Fruit fly (Drosophila melanogaster): ENCODE measurements around the gene Arts.

The Arts gene

dm6 chr3L:16612972-16613371, 10.3 kb downstream of the Arts start (continued):
- TF ChIP-seq sr (GFP tag; IDR thresholded peaks at IDR 0.05), result no peak
- peak; percentile 65 for TF ChIP-seq rib (GFP tag; IDR thresholded peaks at IDR 0.05)
- TF ChIP-seq CG16863 (GFP tag; optimal IDR thresholded peaks at IDR 0.05), result no peak
- TF ChIP-seq CG4360 (GFP tag; IDR thresholded peaks at IDR 0.05), result no peak
- TF ChIP-seq NC2β (GFP tag; optimal IDR thresholded peaks at IDR 0.05), result no peak
- TF ChIP-seq CG13296 (GFP tag; optimal IDR thresholded peaks at IDR 0.05), result no peak
- no peak for TF ChIP-seq klu (GFP tag; IDR thresholded peaks at IDR 0.05)
- peak; percentile 41 for TF ChIP-seq CG2120 (GFP tag; optimal IDR thresholded peaks at IDR 0.05)
- no peak for TF ChIP-seq Blimp-1 (GFP tag; optimal IDR thresholded peaks at IDR 0.05)
- no peak for TF ChIP-seq CG9215 (GFP tag; IDR thresholded peaks at IDR 0.05)
- no peak for TF ChIP-seq BtbVII (GFP tag; optimal IDR thresholded peaks at IDR 0.05)
- TF ChIP-seq Nf-YC (tag; optimal IDR thresholded peaks at IDR 0.05), result no peak
- no peak for TF ChIP-seq yki (optimal IDR thresholded peaks at IDR 0.05)
- peak; percentile 27 for TF ChIP-seq CG34376 (GFP tag; optimal IDR thresholded peaks at IDR 0.05)
- TF ChIP-seq CG17361 (GFP tag; IDR thresholded peaks at IDR 0.05), result no peak
- no peak for TF ChIP-seq Dek (tag; optimal IDR thresholded peaks at IDR 0.05)
- no peak for TF ChIP-seq ash1 (GFP tag; optimal IDR thresholded peaks at IDR 0.05)
- no peak for TF ChIP-seq sim (GFP tag; IDR thresholded peaks at IDR 0.05)
- TF ChIP-seq Hmx (GFP tag; optimal IDR thresholded peaks at IDR 0.05), result no peak
- peak; percentile 25 for TF ChIP-seq pzg (GFP tag; optimal IDR thresholded peaks at IDR 0.05)
- TF ChIP-seq cg (GFP tag; optimal IDR thresholded peaks at IDR 0.05), result peak; percentile 61
- no peak for TF ChIP-seq nau (GFP tag; optimal IDR thresholded peaks at IDR 0.05)
- TF ChIP-seq gro (GFP tag; optimal IDR thresholded peaks at IDR 0.05), result no peak
- no peak for TF ChIP-seq nerfin-2 (GFP tag; IDR thresholded peaks at IDR 0.05; ENCODE audit: partially characterized antibody)
- TF ChIP-seq exex (tag; optimal IDR thresholded peaks at IDR 0.05), result peak; percentile 45
- peak; percentile 59 for TF ChIP-seq crol (GFP tag; IDR thresholded peaks at IDR 0.05)
- no peak for TF ChIP-seq Gsc (GFP tag; IDR thresholded peaks at IDR 0.05)
- 0 out of 3 replicates have a peak, but pooled peaks have one; percentile 21 for TF ChIP-seq HLH4C (GFP tag; IDR thresholded peaks at IDR 0.05; ENCODE audit: partially characterized antibody)
- TF ChIP-seq knrl (GFP tag; IDR thresholded peaks at IDR 0.05; ENCODE audit: partially characterized antibody), result no peak
- TF ChIP-seq mirr (GFP tag; optimal IDR thresholded peaks at IDR 0.05), result no peak
- peak; percentile 72 for TF ChIP-seq CG3995 (GFP tag; optimal IDR thresholded peaks at IDR 0.05)
- no peak for TF ChIP-seq Mad (GFP tag; optimal IDR thresholded peaks at IDR 0.05)
- TF ChIP-seq dati (GFP tag; IDR thresholded peaks at IDR 0.05), result no peak
- TF ChIP-seq CG4617 (GFP tag; optimal IDR thresholded peaks at IDR 0.05; ENCODE audit: borderline replicate concordance), result no peak
- TF ChIP-seq CG12659 (GFP tag; optimal IDR thresholded peaks at IDR 0.05), result no peak
- TF ChIP-seq CG12155 (GFP tag; optimal IDR thresholded peaks at IDR 0.05), result no peak
- peak; percentile 41; the same call in 1 of the 4 replicates for TF ChIP-seq Gug (GFP tag; IDR thresholded peaks at IDR 0.05)
- TF ChIP-seq sens-2 (GFP tag; IDR thresholded peaks at IDR 0.05), result no peak
- TF ChIP-seq CG13775 (GFP tag; optimal IDR thresholded peaks at IDR 0.05), result peak; percentile 6
- peak; percentile 0 for TF ChIP-seq grau (tag; optimal IDR thresholded peaks at IDR 0.05)
- no peak for TF ChIP-seq Nf-YB (GFP tag; optimal IDR thresholded peaks at IDR 0.05)
- TF ChIP-seq slbo (GFP tag; IDR thresholded peaks at IDR 0.05), result peak; percentile 49
- TF ChIP-seq scrt (GFP tag; optimal IDR thresholded peaks at IDR 0.05), result no peak
- TF ChIP-seq Sox102F (GFP tag; optimal IDR thresholded peaks at IDR 0.05), result no peak
- TF ChIP-seq tio (GFP tag; optimal IDR thresholded peaks at IDR 0.05), result no peak
- TF ChIP-seq CG4707 (GFP tag; optimal IDR thresholded peaks at IDR 0.05), result no peak
- peak; percentile 1 for TF ChIP-seq CG18619 (GFP tag; optimal IDR thresholded peaks at IDR 0.05)
- no peak for TF ChIP-seq fd102C (GFP tag; optimal IDR thresholded peaks at IDR 0.05)
- TF ChIP-seq ranshi (GFP tag; IDR thresholded peaks at IDR 0.05), result no peak
- no peak for TF ChIP-seq prd (optimal IDR thresholded peaks at IDR 0.05)
- 0 out of 3 replicates have a peak, but pooled peaks have one; percentile 24 for TF ChIP-seq prd (GFP tag; IDR thresholded peaks at IDR 0.05)
- TF ChIP-seq sob (GFP tag; IDR thresholded peaks at IDR 0.05), result peak; percentile 35; the same call in 1 of the 2 replicates

All from whole organism, embryonic.